Fruit fly (Drosophila melanogaster): ENCODE results near the gene CG12099.

Gene CG12099

DNA sequence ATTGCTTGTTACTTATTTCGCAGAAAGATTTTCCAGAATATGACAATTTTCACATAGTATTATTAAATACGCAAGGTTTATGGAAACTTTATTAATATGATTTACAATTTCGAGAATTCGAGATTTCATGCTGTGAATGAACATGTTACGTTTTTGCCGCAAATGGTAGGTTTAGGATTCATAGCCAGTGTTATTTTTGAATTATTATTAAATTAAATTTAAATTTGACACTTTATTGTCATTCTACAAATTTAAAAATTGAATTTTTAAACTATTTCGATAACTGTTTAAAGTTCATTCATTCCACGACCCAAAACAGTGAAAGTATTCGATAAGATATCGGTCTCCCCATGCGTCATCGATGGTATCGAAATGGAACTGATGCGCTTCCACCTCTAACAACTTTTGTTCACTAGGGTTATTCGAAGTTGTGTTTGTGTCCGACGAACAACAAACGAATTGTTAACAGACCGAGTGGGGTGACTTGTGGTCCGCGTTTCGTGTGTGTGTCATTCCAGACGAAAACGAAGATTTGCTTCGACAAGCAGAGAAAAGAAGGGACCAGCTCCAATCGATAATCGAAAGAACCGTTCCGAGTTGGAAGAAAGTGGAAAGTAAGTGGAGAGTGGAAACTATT, 12.5 kb downstream of the CG12099 start, which contains the start of the genes CG32313 and Pcyt1 (continued):
- TF ChIP-seq ind (GFP tag; optimal IDR thresholded peaks at IDR 0.05) = no peak
- TF ChIP-seq CoRest (tag; optimal IDR thresholded peaks at IDR 0.05) = peak; percentile 29
- TF ChIP-seq ato (GFP tag; IDR thresholded peaks at IDR 0.05; ENCODE audit: partially characterized antibody) = peak; percentile 83
- TF ChIP-seq her (GFP tag; optimal IDR thresholded peaks at IDR 0.05) = peak; percentile 41
- no peak for TF ChIP-seq CG15011 (GFP tag; optimal IDR thresholded peaks at IDR 0.05)
- TF ChIP-seq Awh (GFP tag; IDR thresholded peaks at IDR 0.05) = no peak
- no peak; the same call in 1 of the 2 replicates for TF ChIP-seq NFAT (GFP tag; IDR thresholded peaks at IDR 0.05)
- TF ChIP-seq CG33213 (GFP tag; optimal IDR thresholded peaks at IDR 0.05) = peak; percentile 32
- peak; percentile 55 for TF ChIP-seq Hmr (GFP tag; optimal IDR thresholded peaks at IDR 0.05)
- no peak for TF ChIP-seq lov (optimal IDR thresholded peaks at IDR 0.05)
- TF ChIP-seq lov (GFP tag; IDR thresholded peaks at IDR 0.05) = no peak
- no peak for TF ChIP-seq CG6175 (GFP tag; IDR thresholded peaks at IDR 0.05)
- TF ChIP-seq corto (GFP tag; optimal IDR thresholded peaks at IDR 0.05) = peak; percentile 8
- TF ChIP-seq CG14014 (GFP tag; IDR thresholded peaks at IDR 0.05) = no peak
- TF ChIP-seq CG7963 (GFP tag; IDR thresholded peaks at IDR 0.05; ENCODE audit: partially characterized antibody) = peak; percentile 90
- no peak for TF ChIP-seq wor (GFP tag; IDR thresholded peaks at IDR 0.05)
- TF ChIP-seq Max (GFP tag; optimal IDR thresholded peaks at IDR 0.05) = peak; percentile 22
- peak; percentile 0 for TF ChIP-seq CG2120 (GFP tag; optimal IDR thresholded peaks at IDR 0.05)
- peak; percentile 97 for TF ChIP-seq Dref (GFP tag; IDR thresholded peaks at IDR 0.05)
- no peak for TF ChIP-seq CG4282 (GFP tag; optimal IDR thresholded peaks at IDR 0.05)
- peak; percentile 27 for TF ChIP-seq lab (GFP tag; optimal IDR thresholded peaks at IDR 0.05)
- TF ChIP-seq dmrt99B (tag; optimal IDR thresholded peaks at IDR 0.05) = no peak
- TF ChIP-seq CG12299 (tag; optimal IDR thresholded peaks at IDR 0.05) = no peak
- no peak for TF ChIP-seq zfh1 (GFP tag; IDR thresholded peaks at IDR 0.05)
- no peak for TF ChIP-seq grn (GFP tag; optimal IDR thresholded peaks at IDR 0.05)
- TF ChIP-seq zen (tag; optimal IDR thresholded peaks at IDR 0.05) = no peak
- TF ChIP-seq Jarid2 (GFP tag; optimal IDR thresholded peaks at IDR 0.05) = peak; percentile 68
- TF ChIP-seq CG6254 (GFP tag; optimal IDR thresholded peaks at IDR 0.05) = no peak
- TF ChIP-seq row (GFP tag; IDR thresholded peaks at IDR 0.05) = peak; percentile 42; the same call in 2 of the 3 replicates
- no peak for TF ChIP-seq CG13123 (GFP tag; optimal IDR thresholded peaks at IDR 0.05)
- no peak for TF ChIP-seq Kr (GFP tag; optimal IDR thresholded peaks at IDR 0.05)
- no peak for TF ChIP-seq CG13424 (tag; optimal IDR thresholded peaks at IDR 0.05)
- TF ChIP-seq BEAF-32 (GFP tag; optimal IDR thresholded peaks at IDR 0.05) = peak; percentile 89
- no peak for TF ChIP-seq sisA (GFP tag; IDR thresholded peaks at IDR 0.05)
- TF ChIP-seq CG13894 (tag; optimal IDR thresholded peaks at IDR 0.05) = peak; percentile 59
- TF ChIP-seq CG17361 (GFP tag; IDR thresholded peaks at IDR 0.05) = no peak
- peak; percentile 90 for TF ChIP-seq pzg (GFP tag; optimal IDR thresholded peaks at IDR 0.05)
- TF ChIP-seq CG8281 (tag; optimal IDR thresholded peaks at IDR 0.05) = no peak
- TF ChIP-seq CG10654 (GFP tag; optimal IDR thresholded peaks at IDR 0.05) = no peak
- peak; percentile 17 for TF ChIP-seq CG17359 (tag; optimal IDR thresholded peaks at IDR 0.05)
- no peak for TF ChIP-seq usp (GFP tag; optimal IDR thresholded peaks at IDR 0.05)
- no peak for TF ChIP-seq CG1602 (GFP tag; optimal IDR thresholded peaks at IDR 0.05)
- TF ChIP-seq Fer2 (tag; optimal IDR thresholded peaks at IDR 0.05) = no peak
- TF ChIP-seq caup (GFP tag; optimal IDR thresholded peaks at IDR 0.05; ENCODE audit: severe bottlenecking) = no peak
- TF ChIP-seq Lpt (GFP tag; optimal IDR thresholded peaks at IDR 0.05) = no peak
- no peak for TF ChIP-seq run (tag; optimal IDR thresholded peaks at IDR 0.05)
- TF ChIP-seq sc (optimal IDR thresholded peaks at IDR 0.05) = no peak
- no peak for TF ChIP-seq sc (GFP tag; optimal IDR thresholded peaks at IDR 0.05)
- TF ChIP-seq esg (GFP tag; conservative IDR thresholded peaks at IDR 0.05) = no peak
- peak; percentile 91 for TF ChIP-seq CG13287 (GFP tag; IDR thresholded peaks at IDR 0.05; ENCODE audit: partially characterized antibody)
